Worm (Caenorhabditis elegans) whole organism, L4 larva: ENCODE measurements around the gene hrg-3.

Source experiments
- D1046.2 ChIP-seq: fragments of 200-800 bp; sonication (Bioruptor generic); IDR thresholded peaks from 2 replicates; pipeline ENCODE4 v1.3.6; 2022; ENCODE audit warnings: missing genetic modification characterization, missing compliant biosample characterization
- F10B5.3 ChIP-seq: sonication (generic microtip); optimal IDR thresholded peaks from 2 replicates; lab custom pipeline; 2016; ENCODE audit warnings: mild to moderate bottlenecking, missing genetic modification characterization, missing compliant biosample characterization
- F26F4.8 ChIP-seq: fragments of 200-800 bp; sonication (Bioruptor generic); conservative IDR thresholded peaks from 2 replicates; pipeline ENCODE4 v1.3.6; 2022; ENCODE audit warnings: missing genetic modification characterization, missing compliant biosample characterization
- F37D6.2 ChIP-seq: sonication (generic microtip); optimal IDR thresholded peaks from 2 replicates; lab custom pipeline; 2016; ENCODE audit warnings: mild to moderate bottlenecking, missing genetic modification characterization, missing compliant biosample characterization
- F44E2.7 ChIP-seq: fragments of 200-800 bp; sonication (Bioruptor generic); IDR thresholded peaks from 2 replicates; pipeline ENCODE4 v2.1.2; 2022; ENCODE audit warnings: missing genetic modification characterization, missing compliant biosample characterization
- F49E8.2 ChIP-seq: sonication (generic microtip); optimal IDR thresholded peaks from 2 replicates; lab custom pipeline; 2016; ENCODE audit warnings: missing compliant biosample characterization, mild to moderate bottlenecking, missing genetic modification characterization, borderline replicate concordance
- Y105C5A.15 ChIP-seq: fragments of 200-800 bp; sonication (Bioruptor generic); IDR thresholded peaks from 2 replicates; pipeline ENCODE4 v1.3.6; 2022; ENCODE audit warnings: missing genetic modification characterization, missing compliant biosample characterization
- Y5F2A.4 ChIP-seq: fragments of 200-800 bp; sonication (Bioruptor generic); optimal IDR thresholded peaks from 2 replicates; lab custom pipeline; 2018; ENCODE audit warnings: mild to moderate bottlenecking, missing genetic modification characterization, missing compliant biosample characterization
- ZK546.5 ChIP-seq, 2 experiments: sonication (generic microtip); optimal IDR thresholded peaks; 2 replicates each; lab custom pipeline; 2017; ENCODE audit warnings: missing biosample characterization in 2 of 2, missing genetic modification characterization in 2 of 2
- attf-4 ChIP-seq: sonication (generic microtip); optimal IDR thresholded peaks from 3 replicates; lab custom pipeline; 2017; ENCODE audit warnings: missing biosample characterization, missing genetic modification characterization
- ceh-44 ChIP-seq: fragments of 200-800 bp; sonication (Bioruptor generic); IDR thresholded peaks from 2 replicates; pipeline ENCODE4 v1.3.6; 2022; ENCODE audit warnings: missing genetic modification reagents, missing genetic modification characterization, missing compliant biosample characterization
- ceh-62 ChIP-seq: sonication (generic microtip); optimal IDR thresholded peaks from 2 replicates; lab custom pipeline; 2017; ENCODE audit warnings: missing biosample characterization, missing genetic modification characterization
- ceh-82 ChIP-seq: sonication (generic microtip); optimal IDR thresholded peaks from 2 replicates; lab custom pipeline; 2017; ENCODE audit warnings: missing biosample characterization, missing genetic modification characterization
- cey-2 ChIP-seq: sonication (generic microtip); optimal IDR thresholded peaks from 3 replicates; lab custom pipeline; 2017; ENCODE audit warnings: missing genetic modification characterization, mild to moderate bottlenecking, missing compliant biosample characterization, antibody characterized with exemption, borderline replicate concordance; ENCODE audit not compliant: insufficient read depth
- ctbp-1 ChIP-seq: fragments of 200-800 bp; sonication (Bioruptor generic); IDR thresholded peaks from 2 replicates; pipeline ENCODE4 v1.3.6; 2022; ENCODE audit warnings: missing genetic modification reagents, missing genetic modification characterization, missing compliant biosample characterization
- daf-16 ChIP-seq, 3 experiments: sonication (generic microtip); optimal IDR thresholded peaks; 2 replicates each; lab custom pipeline; 2016 to 2017; ENCODE audit warnings: missing genetic modification characterization in 3 of 3, missing genetic modification reagents in 3 of 3, mild to moderate bottlenecking in 2 of 3, missing compliant biosample characterization in 2 of 3, missing biosample characterization in 1 of 3, moderate library complexity in 1 of 3
- daf-8 ChIP-seq: fragments of 200-800 bp; sonication (Bioruptor generic); IDR thresholded peaks from 2 replicates; pipeline ENCODE4 v1.3.6; 2022; ENCODE audit warnings: missing genetic modification characterization, missing compliant biosample characterization
- dmd-8 ChIP-seq: fragments of 200-800 bp; sonication (Bioruptor generic); IDR thresholded peaks from 2 replicates; pipeline ENCODE4 v1.3.6; 2022; ENCODE audit warnings: missing genetic modification characterization, missing compliant biosample characterization
- dmd-9 ChIP-seq: fragments of 200-800 bp; sonication (Bioruptor generic); IDR thresholded peaks from 2 replicates; pipeline ENCODE4 v1.3.6; 2022; ENCODE audit warnings: missing genetic modification reagents, missing genetic modification characterization, missing compliant biosample characterization
- dpl-1 ChIP-seq: fragments of 150-350 bp; optimal IDR thresholded peaks from 2 replicates; lab custom pipeline; 2014; ENCODE audit warnings: missing biosample characterization, missing genetic modification reagents, missing genetic modification characterization
- duxl-1 ChIP-seq: sonication (generic microtip); optimal IDR thresholded peaks from 2 replicates; lab custom pipeline; 2016; ENCODE audit warnings: mild to moderate bottlenecking, missing genetic modification characterization, moderate library complexity, missing compliant biosample characterization; ENCODE audit not compliant: poor library complexity
- dve-1 ChIP-seq: sonication (generic microtip); optimal IDR thresholded peaks from 2 replicates; lab custom pipeline; 2017; ENCODE audit warnings: antibody characterized with exemption, mild to moderate bottlenecking, missing genetic modification characterization, missing compliant biosample characterization; ENCODE audit not compliant: insufficient read depth
- egl-27 ChIP-seq: sonication (generic microtip); optimal IDR thresholded peaks from 3 replicates; lab custom pipeline; 2017; ENCODE audit warnings: missing biosample characterization, missing genetic modification reagents, missing genetic modification characterization
- fkh-10 ChIP-seq: fragments of 150-350 bp; optimal IDR thresholded peaks from 2 replicates; lab custom pipeline; 2014; ENCODE audit warnings: missing biosample characterization, missing genetic modification reagents, missing genetic modification characterization
- fos-1 ChIP-seq: fragments of 150-350 bp; optimal IDR thresholded peaks from 2 replicates; lab custom pipeline; 2014; ENCODE audit warnings: missing biosample characterization, missing genetic modification characterization
- hlh-11 ChIP-seq: fragments of 200-800 bp; sonication (Bioruptor generic); optimal IDR thresholded peaks from 2 replicates; lab custom pipeline; 2018; ENCODE audit warnings: mild to moderate bottlenecking, missing genetic modification characterization, missing compliant biosample characterization
- hmg-1.1 ChIP-seq: fragments of 200-800 bp; sonication (Bioruptor generic); IDR thresholded peaks from 2 replicates; pipeline ENCODE4 v1.3.6; 2022; ENCODE audit warnings: missing genetic modification reagents, missing genetic modification characterization, missing compliant biosample characterization
- lin-13 ChIP-seq: fragments of 150-350 bp; optimal IDR thresholded peaks from 2 replicates; lab custom pipeline; 2014; ENCODE audit warnings: missing biosample characterization, missing genetic modification reagents, missing genetic modification characterization
- lin-38 ChIP-seq: fragments of 200-800 bp; sonication (Bioruptor generic); IDR thresholded peaks from 2 replicates; pipeline ENCODE4 v1.3.6; 2022; ENCODE audit warnings: missing genetic modification reagents, missing genetic modification characterization, missing compliant biosample characterization
- lin-39 ChIP-seq: fragments of 150-350 bp; optimal IDR thresholded peaks from 2 replicates; lab custom pipeline; 2014; ENCODE audit warnings: missing biosample characterization, missing genetic modification reagents, missing genetic modification characterization
- madf-5 ChIP-seq, 2 experiments: fragments of 200-800 bp; sonication (Bioruptor generic); IDR thresholded peaks; 2 replicates each; pipeline ENCODE4 v1.3.6; 2022; ENCODE audit warnings: missing compliant biosample characterization in 2 of 2, missing genetic modification characterization in 2 of 2
- mdl-1 ChIP-seq, 2 experiments: fragments of 150-350 bp in 1 of 2; sonication (generic microtip) in 1 of 2; optimal IDR thresholded peaks; 2 replicates each; lab custom pipeline; 2014 to 2017; ENCODE audit warnings: missing biosample characterization in 2 of 2, missing genetic modification characterization in 2 of 2
- mdt-29 ChIP-seq: fragments of 200-800 bp; sonication (Bioruptor generic); IDR thresholded peaks from 2 replicates; pipeline ENCODE4 v1.3.6; 2022; ENCODE audit warnings: missing genetic modification reagents, missing genetic modification characterization, missing compliant biosample characterization
- mes-2 ChIP-seq: sonication (generic microtip); optimal IDR thresholded peaks from 2 replicates; lab custom pipeline; 2016; ENCODE audit warnings: missing genotype, mild to moderate bottlenecking, missing genetic modification characterization, missing compliant biosample characterization; ENCODE audit not compliant: poor library complexity, severe bottlenecking
- mxl-3 ChIP-seq: fragments of 200-800 bp; sonication (Bioruptor generic); optimal IDR thresholded peaks from 2 replicates; lab custom pipeline; 2018; ENCODE audit warnings: mild to moderate bottlenecking, missing genetic modification characterization, missing compliant biosample characterization
- nhr-11 ChIP-seq: fragments of 150-350 bp; optimal IDR thresholded peaks from 2 replicates; lab custom pipeline; 2014; ENCODE audit warnings: missing biosample characterization, missing genetic modification characterization
- nhr-28 ChIP-seq: fragments of 150-350 bp; optimal IDR thresholded peaks from 2 replicates; lab custom pipeline; 2014; ENCODE audit warnings: missing biosample characterization, missing genetic modification characterization
- nhr-42 ChIP-seq: fragments of 200-800 bp; sonication (Bioruptor generic); IDR thresholded peaks from 2 replicates; pipeline ENCODE4 v1.3.6; 2022; ENCODE audit warnings: missing genetic modification characterization, missing compliant biosample characterization
- nhr-76 ChIP-seq: fragments of 150-350 bp; optimal IDR thresholded peaks from 2 replicates; lab custom pipeline; 2014; ENCODE audit warnings: missing biosample characterization, missing genetic modification characterization
- saeg-2 ChIP-seq: fragments of 200-800 bp; sonication (Bioruptor generic); IDR thresholded peaks from 2 replicates; pipeline ENCODE4 v1.3.6; 2022; ENCODE audit warnings: missing genetic modification reagents, missing genetic modification characterization, missing compliant biosample characterization
- set-16 ChIP-seq: fragments of 200-800 bp; sonication (Bioruptor generic); IDR thresholded peaks from 2 replicates; pipeline ENCODE4 v1.3.6; 2022; ENCODE audit warnings: missing genetic modification reagents, missing genetic modification characterization, missing compliant biosample characterization
- snpc-4 ChIP-seq: fragments of 150-350 bp; optimal IDR thresholded peaks from 2 replicates; lab custom pipeline; 2014; ENCODE audit warnings: missing biosample characterization, missing genetic modification characterization
- spr-1 ChIP-seq: sonication (generic microtip); optimal IDR thresholded peaks from 2 replicates; lab custom pipeline; 2016; ENCODE audit warnings: mild to moderate bottlenecking, missing genetic modification characterization, missing compliant biosample characterization
- spr-3 ChIP-seq: fragments of 200-800 bp; sonication (Bioruptor generic); optimal IDR thresholded peaks from 2 replicates; lab custom pipeline; 2018; ENCODE audit warnings: mild to moderate bottlenecking, missing genetic modification characterization, missing compliant biosample characterization
- tra-1 ChIP-seq: fragments of 200-800 bp; sonication (Bioruptor generic); IDR thresholded peaks from 2 replicates; pipeline ENCODE4 v1.3.6; 2022; ENCODE audit warnings: missing genetic modification reagents, missing genetic modification characterization, missing compliant biosample characterization
- unc-130 ChIP-seq: sonication (generic microtip); optimal IDR thresholded peaks from 2 replicates; lab custom pipeline; 2016; ENCODE audit warnings: missing genetic modification reagents, missing genetic modification characterization, missing compliant biosample characterization
- vab-7 ChIP-seq: fragments of 200-800 bp; sonication (Bioruptor generic); IDR thresholded peaks from 2 replicates; pipeline ENCODE4 v1.3.6; 2022; ENCODE audit warnings: missing genetic modification reagents, missing genetic modification characterization, missing compliant biosample characterization
- zip-11 ChIP-seq: fragments of 200-800 bp; sonication (Bioruptor generic); IDR thresholded peaks from 2 replicates; pipeline ENCODE4 v1.3.6; 2022; ENCODE audit warnings: missing genetic modification characterization, missing compliant biosample characterization
- zip-2 ChIP-seq: fragments of 150-350 bp; optimal IDR thresholded peaks from 2 replicates; lab custom pipeline; 2014; ENCODE audit warnings: missing biosample characterization, missing genetic modification characterization
- ztf-7 ChIP-seq: fragments of 150-350 bp; optimal IDR thresholded peaks from 2 replicates; lab custom pipeline; 2014; ENCODE audit warnings: missing biosample characterization, missing genetic modification characterization

The hrg-3 gene

DNA sequence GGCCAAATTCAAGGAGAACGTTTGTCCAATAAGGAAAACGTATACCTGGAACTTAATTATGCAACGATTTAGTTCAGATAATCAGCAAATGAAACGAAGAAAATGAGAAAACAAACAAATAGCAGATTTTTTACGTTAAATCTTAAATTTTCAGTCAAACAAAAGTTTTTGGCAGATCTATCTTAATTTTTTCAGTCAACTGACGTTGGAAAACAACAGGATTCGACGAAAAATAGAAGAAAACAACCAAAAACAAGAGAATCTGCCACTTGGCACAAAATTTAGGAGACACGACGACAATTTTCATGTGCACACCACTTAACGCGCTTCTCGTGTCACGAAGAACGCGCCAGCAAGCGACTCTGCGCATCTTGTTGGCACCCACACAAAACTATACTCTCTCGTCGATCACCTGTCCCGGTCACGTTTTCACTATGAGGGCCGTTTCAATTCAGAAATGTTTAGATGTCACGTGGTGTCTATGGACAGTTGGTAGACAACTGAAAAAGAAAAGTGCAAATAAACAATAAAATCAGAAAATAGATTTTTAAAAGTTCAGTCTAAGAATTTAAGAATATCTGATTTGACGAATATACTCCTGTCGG lies 33.5 kb downstream of the hrg-3 start, which contains the start of gene ztf-7 (continued):
- TF ChIP-seq mxl-3 (GFP tag; lab: Kevin White, UChicago) (peak; percentile 99), hmg-1.1 (GFP tag; lab: Robert Waterston, UW) (peak; percentile 91), nhr-42 (GFP tag; lab: Robert Waterston, UW) (peak; percentile 94), spr-3 (GFP tag; lab: Kevin White, UChicago) (peak; percentile 87), fkh-10 (GFP tag; lab: Kevin White, UChicago) (no peak), tra-1 (GFP tag; lab: Robert Waterston, UW) (peak; percentile 97), zip-2 (tag; lab: Kevin White, UChicago) (peak; percentile 70), ceh-44 (GFP tag; lab: Robert Waterston, UW) (no peak), lin-38 (GFP tag; lab: Robert Waterston, UW) (peak; percentile 87), nhr-76 (tag; lab: Kevin White, UChicago) (peak; percentile 48), daf-16 (GFP tag; optimal IDR thresholded peaks at IDR 0.05; lab: Kevin White, UChicago) (peak; percentile 55 to 97), daf-16 (tag; optimal IDR thresholded peaks at IDR 0.05; lab: Kevin White, UChicago) (peak; percentile 80), F37D6.2 (tag; lab: Kevin White, UChicago) (peak; percentile 87), F44E2.7 (no peak), vab-7 (GFP tag; lab: Robert Waterston, UW) (peak; percentile 80), Y5F2A.4 (GFP tag; lab: Kevin White, UChicago) (no peak), daf-8 (GFP tag; lab: Robert Waterston, UW) (no peak), lin-39 (tag; lab: Kevin White, UChicago) (no peak), dve-1 (tag; lab: Kevin White, UChicago) (peak; percentile 98), mdl-1 (tag; optimal IDR thresholded peaks at IDR 0.05; lab: Kevin White, UChicago) (peak; percentile 75 to 98), nhr-11 (tag; lab: Kevin White, UChicago) (peak; percentile 98), set-16 (GFP tag; lab: Robert Waterston, UW) (no peak; the same call in 1 of the 2 replicates), dpl-1 (GFP tag; lab: Kevin White, UChicago) (peak; percentile 87), mes-2 (tag; lab: Kevin White, UChicago) (peak; percentile 90), Y105C5A.15 (no peak), egl-27 (tag; lab: Kevin White, UChicago) (no peak), dmd-8 (GFP tag; lab: Robert Waterston, UW) (no peak), dmd-9 (GFP tag; lab: Robert Waterston, UW) (peak; percentile 80; the same call in 1 of the 2 replicates), lin-13 (GFP tag; lab: Kevin White, UChicago) (peak; percentile 92), spr-1 (tag; lab: Kevin White, UChicago) (peak; percentile 91), duxl-1 (tag; lab: Kevin White, UChicago) (peak; percentile 82), F26F4.8 (GFP tag; lab: Robert Waterston, UW) (no peak), madf-5 (GFP tag; IDR thresholded peaks at IDR 0.05; lab: Robert Waterston, UW) (no peak), ZK546.5 (tag; optimal IDR thresholded peaks at IDR 0.05; lab: Kevin White, UChicago) (no peak), saeg-2 (GFP tag; lab: Robert Waterston, UW) (peak; percentile 93), F49E8.2 (peak; percentile 51), ceh-82 (tag; lab: Kevin White, UChicago) (no peak)

DNA sequence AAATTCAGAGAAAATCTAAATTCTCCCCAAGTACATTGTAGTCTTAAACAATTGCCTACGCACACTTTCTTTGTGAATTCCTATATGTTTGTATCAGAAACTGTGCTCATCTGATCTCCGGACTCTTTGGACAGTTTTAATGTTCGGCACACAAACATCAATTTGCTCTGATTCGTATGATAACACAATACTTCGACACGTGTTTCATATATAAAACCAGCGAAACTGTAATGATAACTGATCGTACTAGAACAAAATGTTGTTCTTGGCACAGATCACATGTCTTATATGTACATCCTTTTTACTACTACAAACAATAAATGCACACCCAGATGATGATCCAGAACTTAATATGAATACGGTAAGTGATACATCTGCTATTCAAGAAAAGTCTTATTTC lies 35.1 kb downstream of the hrg-3 start, which contains the start of gene lipl-2:
TSS of gene lipl-2 (plus strand) at position 236 of the 400 bp plus-strand sequence.
- TF ChIP-seq Y105C5A.15 (no peak), F10B5.3 (tag; lab: Kevin White, UChicago) (no peak), ceh-44 (GFP tag; lab: Robert Waterston, UW) (no peak), zip-11 (GFP tag; lab: Robert Waterston, UW) (no peak), ceh-62 (no peak), attf-4 (tag; lab: Kevin White, UChicago) (no peak), D1046.2 (GFP tag; lab: Robert Waterston, UW) (no peak), mdt-29 (GFP tag; lab: Robert Waterston, UW) (no peak), fos-1 (tag; lab: Kevin White, UChicago) (no peak), nhr-28 (tag; lab: Kevin White, UChicago) (peak; percentile 92), hlh-11 (tag; lab: Kevin White, UChicago) (peak; percentile 82), unc-130 (GFP tag; lab: Kevin White, UChicago) (no peak), cey-2 (tag; lab: Kevin White, UChicago) (no peak), ztf-7 (tag; lab: Kevin White, UChicago) (no peak), hmg-1.1 (GFP tag; lab: Robert Waterston, UW) (no peak), egl-27 (tag; lab: Kevin White, UChicago) (no peak), snpc-4 (no peak), ctbp-1 (GFP tag; lab: Robert Waterston, UW) (no peak)
